Worm (Caenorhabditis elegans) whole organism, late embryonic: Measurements from ENCODE around the gene ZC449.4.

Experiments used
- C08G9.2 ChIP-seq: sonication (generic microtip); optimal IDR thresholded peaks from 2 replicates; lab custom pipeline; 2016; ENCODE audit warnings: mild to moderate bottlenecking, missing genetic modification characterization, moderate library complexity, missing compliant biosample characterization
- F13H6.1 ChIP-seq: sonication (generic microtip); optimal IDR thresholded peaks from 2 replicates; lab custom pipeline; 2016; ENCODE audit warnings: missing genetic modification characterization, missing compliant biosample characterization
- K02D7.2 ChIP-seq: sonication (generic microtip); optimal IDR thresholded peaks from 2 replicates; lab custom pipeline; 2017; ENCODE audit warnings: mild to moderate bottlenecking, missing genetic modification characterization, missing compliant biosample characterization
- T23F11.4 ChIP-seq: fragments of 200-800 bp; sonication (Bioruptor generic); optimal IDR thresholded peaks from 2 replicates; lab custom pipeline; 2018; ENCODE audit warnings: mild to moderate bottlenecking, missing genetic modification characterization, missing compliant biosample characterization
- Y22D7AL.16 ChIP-seq: sonication (generic microtip); optimal IDR thresholded peaks from 2 replicates; lab custom pipeline; 2016; ENCODE audit warnings: missing genetic modification characterization, missing compliant biosample characterization
- ahr-1 ChIP-seq: sonication (generic microtip); optimal IDR thresholded peaks from 2 replicates; lab custom pipeline; 2016; ENCODE audit warnings: missing genetic modification characterization, missing compliant biosample characterization
- ama-1 ChIP-seq: fragments of 150-350 bp; optimal IDR thresholded peaks from 2 replicates; lab custom pipeline; 2014
- ceh-14 ChIP-seq: sonication (generic microtip); optimal IDR thresholded peaks from 2 replicates; lab custom pipeline; 2016; ENCODE audit warnings: missing genotype, missing genetic modification characterization, missing compliant biosample characterization
- ceh-18 ChIP-seq: sonication (generic microtip); optimal IDR thresholded peaks from 2 replicates; lab custom pipeline; 2016; ENCODE audit warnings: missing genetic modification characterization, missing compliant biosample characterization
- ceh-2 ChIP-seq: sonication (generic microtip); optimal IDR thresholded peaks from 2 replicates; lab custom pipeline; 2016; ENCODE audit warnings: missing genotype, missing genetic modification characterization, missing compliant biosample characterization
- ceh-24 ChIP-seq: sonication (generic microtip); optimal IDR thresholded peaks from 2 replicates; lab custom pipeline; 2016; ENCODE audit warnings: mild to moderate bottlenecking, missing genetic modification characterization, missing compliant biosample characterization
- ceh-30 ChIP-seq: fragments of 150-350 bp; optimal IDR thresholded peaks from 2 replicates; lab custom pipeline; 2014; ENCODE audit warnings: missing biosample characterization, missing genetic modification characterization
- ceh-31 ChIP-seq: sonication (generic microtip); optimal IDR thresholded peaks from 2 replicates; lab custom pipeline; 2016; ENCODE audit warnings: missing genetic modification characterization, missing compliant biosample characterization
- ceh-34 ChIP-seq: sonication (generic microtip); optimal IDR thresholded peaks from 2 replicates; lab custom pipeline; 2016; ENCODE audit warnings: mild to moderate bottlenecking, missing genetic modification characterization, missing compliant biosample characterization
- ceh-45 ChIP-seq: fragments of 200-800 bp; sonication (Bioruptor generic); IDR thresholded peaks from 2 replicates; pipeline ENCODE4 v1.3.6; 2022; ENCODE audit warnings: missing genetic modification reagents, missing genetic modification characterization, missing compliant biosample characterization
- ceh-48 ChIP-seq: sonication (generic microtip); optimal IDR thresholded peaks from 2 replicates; lab custom pipeline; 2016; ENCODE audit warnings: missing genetic modification characterization, inconsistent platforms, missing compliant biosample characterization
- ceh-6 ChIP-seq: fragments of 200-800 bp; sonication (Bioruptor generic); optimal IDR thresholded peaks from 2 replicates; lab custom pipeline; 2018; ENCODE audit warnings: mild to moderate bottlenecking, missing genetic modification characterization, missing compliant biosample characterization
- ceh-9 ChIP-seq: sonication (generic microtip); optimal IDR thresholded peaks from 2 replicates; lab custom pipeline; 2016; ENCODE audit warnings: mild to moderate bottlenecking, missing genetic modification characterization, inconsistent platforms, missing compliant biosample characterization
- che-1 ChIP-seq: sonication (generic microtip); optimal IDR thresholded peaks from 2 replicates; lab custom pipeline; 2016; ENCODE audit warnings: mild to moderate bottlenecking, missing genetic modification characterization, missing compliant biosample characterization
- dmd-4 ChIP-seq: sonication (generic microtip); optimal IDR thresholded peaks from 2 replicates; lab custom pipeline; 2016; ENCODE audit warnings: borderline replicate concordance, missing genetic modification characterization, missing compliant biosample characterization
- dve-1 ChIP-seq: sonication (generic microtip); optimal IDR thresholded peaks from 2 replicates; lab custom pipeline; 2017; ENCODE audit warnings: antibody characterized with exemption, mild to moderate bottlenecking, missing genetic modification characterization, missing compliant biosample characterization
- elt-2 ChIP-seq: sonication (generic microtip); optimal IDR thresholded peaks from 2 replicates; lab custom pipeline; 2016; ENCODE audit warnings: missing genetic modification reagents, missing genetic modification characterization, missing compliant biosample characterization
- elt-4 ChIP-seq: sonication (generic microtip); optimal IDR thresholded peaks from 2 replicates; lab custom pipeline; 2016; ENCODE audit warnings: missing genetic modification characterization, missing compliant biosample characterization
- ets-4 ChIP-seq: sonication (generic microtip); optimal IDR thresholded peaks from 2 replicates; lab custom pipeline; 2016; ENCODE audit warnings: missing genetic modification characterization, missing compliant biosample characterization
- eyg-1 ChIP-seq: sonication (generic microtip); optimal IDR thresholded peaks from 2 replicates; lab custom pipeline; 2016; ENCODE audit warnings: missing genotype, missing genetic modification characterization, missing compliant biosample characterization
- fax-1 ChIP-seq: sonication (generic microtip); optimal IDR thresholded peaks from 2 replicates; lab custom pipeline; 2016; ENCODE audit warnings: missing genotype, missing genetic modification characterization, missing compliant biosample characterization
- fkh-10 ChIP-seq: fragments of 150-350 bp; optimal IDR thresholded peaks from 2 replicates; lab custom pipeline; 2014; ENCODE audit warnings: missing biosample characterization, missing genetic modification reagents, missing genetic modification characterization
- fkh-6 ChIP-seq: sonication (generic microtip); optimal IDR thresholded peaks from 2 replicates; lab custom pipeline; 2016; ENCODE audit warnings: missing genetic modification characterization, missing compliant biosample characterization
- hlh-15 ChIP-seq: sonication (generic microtip); optimal IDR thresholded peaks from 2 replicates; lab custom pipeline; 2016; ENCODE audit warnings: missing genetic modification characterization, missing compliant biosample characterization
- hlh-30 ChIP-seq: sonication (generic microtip); optimal IDR thresholded peaks from 2 replicates; lab custom pipeline; 2017; ENCODE audit warnings: antibody characterized with exemption, missing genetic modification characterization, missing compliant biosample characterization; ENCODE audit not compliant: insufficient read depth
- hlh-8 ChIP-seq: sonication (generic microtip); optimal IDR thresholded peaks from 2 replicates; lab custom pipeline; 2016; ENCODE audit warnings: missing genotype, missing genetic modification characterization, missing compliant biosample characterization
- lim-6 ChIP-seq: sonication (generic microtip); optimal IDR thresholded peaks from 2 replicates; lab custom pipeline; 2016; ENCODE audit warnings: missing genetic modification characterization, missing compliant biosample characterization
- madf-2 ChIP-seq: sonication (generic microtip); optimal IDR thresholded peaks from 2 replicates; lab custom pipeline; 2017; ENCODE audit warnings: missing genetic modification characterization, missing compliant biosample characterization
- nfya-1 ChIP-seq: sonication (generic microtip); optimal IDR thresholded peaks from 2 replicates; lab custom pipeline; 2017; ENCODE audit warnings: missing genetic modification characterization, mild to moderate bottlenecking, missing compliant biosample characterization, antibody characterized with exemption, moderate library complexity
- nhr-11 ChIP-seq: fragments of 150-350 bp; optimal IDR thresholded peaks from 2 replicates; lab custom pipeline; 2014; ENCODE audit warnings: missing biosample characterization, missing genetic modification characterization
- nhr-232 ChIP-seq: sonication (generic microtip); optimal IDR thresholded peaks from 2 replicates; lab custom pipeline; 2016; ENCODE audit warnings: missing genetic modification characterization, missing compliant biosample characterization
- odd-2 ChIP-seq: sonication (generic microtip); optimal IDR thresholded peaks from 2 replicates; lab custom pipeline; 2017; ENCODE audit warnings: antibody characterized with exemption, mild to moderate bottlenecking, missing genetic modification characterization, missing compliant biosample characterization
- pha-2 ChIP-seq: sonication (generic microtip); optimal IDR thresholded peaks from 2 replicates; lab custom pipeline; 2017; ENCODE audit warnings: mild to moderate bottlenecking, missing genetic modification characterization, missing compliant biosample characterization
- sox-2 ChIP-seq: fragments of 200-800 bp; sonication (Bioruptor generic); IDR thresholded peaks from 2 replicates; pipeline ENCODE4 v1.3.6; 2022; ENCODE audit warnings: missing genetic modification reagents, missing genetic modification characterization, missing compliant biosample characterization
- sox-4 ChIP-seq: sonication (generic microtip); optimal IDR thresholded peaks from 2 replicates; lab custom pipeline; 2017; ENCODE audit warnings: mild to moderate bottlenecking, missing genetic modification characterization, inconsistent platforms, missing compliant biosample characterization
- syd-9 ChIP-seq: sonication (generic microtip); optimal IDR thresholded peaks from 2 replicates; lab custom pipeline; 2016; ENCODE audit warnings: mild to moderate bottlenecking, missing genetic modification characterization, moderate library complexity, missing compliant biosample characterization
- tbx-2 ChIP-seq: sonication (generic microtip); optimal IDR thresholded peaks from 2 replicates; lab custom pipeline; 2016; ENCODE audit warnings: missing genetic modification characterization, missing compliant biosample characterization
- tbx-7 ChIP-seq: sonication (generic microtip); optimal IDR thresholded peaks from 2 replicates; lab custom pipeline; 2016; ENCODE audit warnings: missing genotype, missing genetic modification characterization, missing compliant biosample characterization
- ttx-3 ChIP-seq: sonication (generic microtip); optimal IDR thresholded peaks from 2 replicates; lab custom pipeline; 2016; ENCODE audit warnings: missing genetic modification reagents, missing genetic modification characterization, missing compliant biosample characterization
- unc-3 ChIP-seq, 2 experiments: fragments of 200-800 bp in 1 of 2; sonication (Bioruptor generic) in 1 of 2; sonication (generic microtip) in 1 of 2; conservative IDR thresholded peaks in 1 of 2; optimal IDR thresholded peaks in 1 of 2; 2 replicates each; pipeline versions ENCODE4 v1.3.6 to Lab custom; 2016 to 2022; ENCODE audit warnings: missing compliant biosample characterization in 2 of 2, missing genetic modification characterization in 2 of 2, missing genetic modification reagents in 1 of 2
- unc-42 ChIP-seq: sonication (generic microtip); optimal IDR thresholded peaks from 2 replicates; lab custom pipeline; 2016; ENCODE audit warnings: missing genotype, missing genetic modification characterization, missing compliant biosample characterization
- unc-55 ChIP-seq: sonication (generic microtip); optimal IDR thresholded peaks from 2 replicates; lab custom pipeline; 2017; ENCODE audit warnings: missing biosample characterization, missing genetic modification reagents, missing genetic modification characterization
- unc-86 ChIP-seq: sonication (generic microtip); optimal IDR thresholded peaks from 2 replicates; lab custom pipeline; 2016; ENCODE audit warnings: missing genetic modification characterization, missing compliant biosample characterization
- zip-5 ChIP-seq: sonication (generic microtip); optimal IDR thresholded peaks from 2 replicates; lab custom pipeline; 2016; ENCODE audit warnings: missing genetic modification characterization, missing compliant biosample characterization

Gene ZC449.4

DNA sequence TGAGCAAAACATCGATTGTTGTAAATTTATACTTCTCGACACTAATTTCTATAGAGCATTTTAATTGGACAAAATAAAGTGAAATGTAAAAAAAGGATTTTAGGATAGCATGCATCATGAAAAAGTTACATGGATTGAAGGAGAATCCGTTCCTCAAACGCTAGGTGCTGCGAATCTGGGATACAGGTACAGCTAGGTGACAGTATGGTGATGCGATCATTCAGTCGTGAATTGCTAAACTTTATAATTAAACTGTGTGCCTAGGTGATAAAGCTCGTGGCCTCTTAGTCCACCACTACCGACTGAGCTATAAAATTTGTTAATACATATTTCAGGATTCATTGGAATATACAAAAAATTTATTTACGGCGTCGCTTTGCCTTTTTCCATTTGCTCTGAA is 32.8 kb upstream of the ZC449.4 start:
- TF ChIP-seq nhr-11 (tag; lab: Kevin White, UChicago) = no peak

DNA sequence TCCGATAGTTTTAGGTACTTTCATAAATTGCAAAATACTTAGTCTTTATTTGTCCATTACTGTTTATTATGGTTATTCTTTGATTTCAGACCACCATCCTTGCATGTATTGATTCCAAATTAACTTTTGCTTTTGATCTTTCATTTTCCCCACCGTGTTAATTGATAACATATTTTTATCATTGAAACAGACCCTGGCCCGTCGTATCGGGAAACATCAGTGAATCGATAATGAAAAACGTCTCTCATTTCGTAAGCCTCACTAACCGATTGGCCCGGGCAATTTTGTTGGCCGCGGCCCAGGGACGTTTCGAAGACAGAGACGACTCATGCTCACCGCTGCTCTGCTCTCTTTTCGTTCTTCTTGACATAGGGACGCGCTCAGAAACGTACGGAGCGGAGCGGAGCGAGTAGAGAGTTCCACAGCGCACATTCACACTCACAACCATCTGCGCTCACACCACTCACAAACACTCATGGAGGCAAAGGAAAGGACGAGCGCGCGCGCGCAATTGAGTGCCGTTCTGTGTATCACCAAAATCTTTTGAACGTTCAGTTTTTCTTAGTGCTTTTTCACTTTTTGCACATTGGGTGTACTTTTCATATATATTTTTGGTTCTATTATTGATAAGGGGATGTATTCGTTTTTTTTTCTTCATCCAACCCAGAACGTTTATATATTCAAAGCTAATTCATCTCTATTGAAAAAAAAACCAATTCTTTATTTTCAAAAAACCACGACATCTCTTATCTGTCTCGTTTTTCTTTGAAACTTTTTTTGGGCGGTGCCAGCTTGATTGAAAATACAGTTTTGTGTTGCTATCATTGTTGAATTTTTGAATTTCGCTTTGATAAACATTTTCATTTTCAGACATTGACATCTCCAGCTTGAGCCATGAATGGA is 30.2 kb upstream of the ZC449.4 start, which contains the start of gene C24H10.2:
C24H10.2 (plus strand) TSS at position 853 of the 903 bp plus-strand sequence.
- TF ChIP-seq sox-2 (GFP tag; lab: Robert Waterston, UW) = no peak
- TF ChIP-seq tbx-2 = peak; percentile 76
- no peak for TF ChIP-seq ceh-30 (tag; lab: Kevin White, UChicago)
- TF ChIP-seq C08G9.2 (tag; lab: Kevin White, UChicago) = peak; percentile 25
- peak; percentile 54 for TF ChIP-seq ceh-31 (tag; lab: Kevin White, UChicago)
- TF ChIP-seq elt-4 (tag; lab: Kevin White, UChicago) = no peak
- TF ChIP-seq che-1 (tag; lab: Kevin White, UChicago) = no peak
- no peak for TF ChIP-seq sox-4 (tag; lab: Kevin White, UChicago)
- TF ChIP-seq ceh-14 (tag; lab: Kevin White, UChicago) = peak; percentile 31
- peak; percentile 10 for TF ChIP-seq ceh-2 (tag; lab: Kevin White, UChicago)
- TF ChIP-seq fkh-6 (tag; lab: Kevin White, UChicago) = peak; percentile 7
- no peak for TF ChIP-seq madf-2
- TF ChIP-seq fkh-10 (GFP tag; lab: Kevin White, UChicago) = no peak
- TF ChIP-seq F13H6.1 (tag; lab: Kevin White, UChicago) = no peak
- no peak for TF ChIP-seq Y22D7AL.16
- TF ChIP-seq hlh-30 (tag; lab: Kevin White, UChicago) = no peak
- TF ChIP-seq hlh-15 = no peak
- TF ChIP-seq T23F11.4 (GFP tag; lab: Kevin White, UChicago) = no peak
- peak; percentile 9 for TF ChIP-seq pha-2
- peak; percentile 81 for TF ChIP-seq elt-2 (tag; lab: Kevin White, UChicago)
- TF ChIP-seq nfya-1 (tag; lab: Kevin White, UChicago) = peak; percentile 71
- TF ChIP-seq syd-9 (tag; lab: Kevin White, UChicago) = peak; percentile 19
- no peak for TF ChIP-seq ceh-6 (GFP tag; lab: Kevin White, UChicago)
- peak; percentile 10 for TF ChIP-seq unc-55
- no peak for TF ChIP-seq ahr-1
- TF ChIP-seq zip-5 (tag; lab: Kevin White, UChicago) = no peak
- TF ChIP-seq ceh-45 (GFP tag; lab: Robert Waterston, UW) = no peak
- peak; percentile 37 for TF ChIP-seq dmd-4 (tag; lab: Kevin White, UChicago)
- no peak for TF ChIP-seq ceh-9 (tag; lab: Kevin White, UChicago)
- TF ChIP-seq fax-1 (tag; lab: Kevin White, UChicago) = no peak
- TF ChIP-seq nhr-232 = no peak
- TF ChIP-seq odd-2 (tag; lab: Kevin White, UChicago) = no peak
- TF ChIP-seq unc-42 (tag; lab: Kevin White, UChicago) = peak; percentile 21
- no peak for TF ChIP-seq lim-6 (tag; lab: Kevin White, UChicago)
- no peak for TF ChIP-seq dve-1 (tag; lab: Kevin White, UChicago)
- no peak for TF ChIP-seq unc-86 (tag; lab: Kevin White, UChicago)
- peak; percentile 7 for TF ChIP-seq ceh-48 (tag; lab: Kevin White, UChicago)
- no peak for TF ChIP-seq unc-3 (GFP tag; conservative IDR thresholded peaks at IDR 0.05; lab: Robert Waterston, UW)
- no peak for TF ChIP-seq unc-3 (tag; optimal IDR thresholded peaks at IDR 0.05; lab: Kevin White, UChicago)
- no peak for TF ChIP-seq ttx-3
- no peak for TF ChIP-seq eyg-1
- TF ChIP-seq ets-4 = peak; percentile 20
- peak; percentile 13 for TF ChIP-seq ceh-34 (tag; lab: Kevin White, UChicago)
- no peak for TF ChIP-seq tbx-7
- TF ChIP-seq K02D7.2 (tag; lab: Kevin White, UChicago) = no peak
- no peak for TF ChIP-seq hlh-8 (tag; lab: Kevin White, UChicago)
- TF ChIP-seq ceh-18 (tag; lab: Kevin White, UChicago) = peak; percentile 30
- TF ChIP-seq ama-1 (lab: Kevin White, UChicago) = no peak
- no peak for TF ChIP-seq ceh-24 (tag; lab: Kevin White, UChicago)
